Fruit fly (Drosophila melanogaster): ENCODE results near the gene CG9471.

The CG9471 gene

dm6 chr3R:9768884-9769283 lies 2.5 kb downstream of the CG9471 start, which contains the start of gene MED6:
TSS of gene MED6 (minus strand) at chr3R:9768984.
- no peak for TF ChIP-seq foxo (GFP tag; optimal IDR thresholded peaks at IDR 0.05)
- TF ChIP-seq jim (GFP tag; optimal IDR thresholded peaks at IDR 0.05) = no peak
- TF ChIP-seq CG32264 (GFP tag; optimal IDR thresholded peaks at IDR 0.05) = no peak

DNA sequence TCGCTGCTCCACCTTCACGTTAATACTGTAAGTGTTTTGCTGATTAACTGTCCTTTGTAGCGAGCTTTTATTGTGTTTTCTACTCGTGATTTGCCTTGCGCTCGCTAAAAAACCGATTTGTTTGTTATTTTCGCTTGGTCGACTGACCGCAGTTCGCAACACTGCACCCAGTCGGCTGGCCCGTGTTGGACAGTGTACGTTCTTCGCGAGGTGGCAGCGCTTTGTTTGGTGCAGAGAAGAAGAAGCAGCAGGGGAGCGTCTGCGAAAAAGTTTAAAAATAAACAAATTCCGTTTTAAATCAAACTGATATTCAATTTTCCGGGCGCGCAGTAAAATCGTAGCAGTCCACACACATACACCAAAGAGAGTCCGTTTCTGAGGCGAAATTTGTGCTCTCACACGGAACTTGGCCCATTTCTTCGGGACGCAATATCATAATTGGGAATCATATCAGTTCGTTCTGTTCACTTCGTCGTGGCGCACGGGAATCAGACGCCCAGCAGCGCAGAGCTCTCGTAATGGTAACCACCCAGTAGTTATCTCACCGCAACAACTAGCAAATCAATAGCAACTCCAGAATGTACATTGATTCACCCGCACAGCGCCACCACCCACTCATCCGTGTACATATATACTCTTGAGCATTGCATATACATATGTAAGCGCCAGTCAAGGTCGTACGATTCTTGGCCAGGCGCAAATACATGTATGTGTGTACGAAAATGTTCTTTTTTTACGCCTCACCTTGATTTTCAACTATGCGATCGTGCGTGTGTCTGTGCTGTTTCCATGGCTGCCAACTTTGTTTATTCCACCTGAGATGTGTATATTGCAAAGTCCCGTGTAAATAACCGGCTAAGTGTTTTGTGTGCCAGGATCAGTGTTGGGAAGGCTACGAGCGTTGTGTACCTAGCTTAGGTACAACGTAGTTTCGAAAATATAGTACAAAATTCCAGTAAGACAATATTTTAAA lies 3.4 kb downstream of the CG9471 start, which contains the start of gene Naa80:
Naa80 (plus strand) TSS at position 215 of the 973 bp plus-strand sequence.
- TF ChIP-seq Dif (GFP tag; optimal IDR thresholded peaks at IDR 0.05; ENCODE audit: partially characterized antibody) (peak; percentile 42), Vsx2 (GFP tag; optimal IDR thresholded peaks at IDR 0.05; ENCODE audit: partially characterized antibody) (no peak), fru (GFP tag; optimal IDR thresholded peaks at IDR 0.05) (peak; percentile 70), N (GFP tag; optimal IDR thresholded peaks at IDR 0.05) (no peak), GATAd (GFP tag; optimal IDR thresholded peaks at IDR 0.05) (no peak), CG32264 (GFP tag; optimal IDR thresholded peaks at IDR 0.05) (peak; percentile 22), Rel (GFP tag; optimal IDR thresholded peaks at IDR 0.05) (no peak), Rel (tag; optimal IDR thresholded peaks at IDR 0.05) (peak; percentile 77), Jra (GFP tag; optimal IDR thresholded peaks at IDR 0.05) (peak; percentile 80), lola (GFP tag; optimal IDR thresholded peaks at IDR 0.05) (no peak), rgr (GFP tag; optimal IDR thresholded peaks at IDR 0.05) (peak; percentile 88), OdsH (GFP tag; optimal IDR thresholded peaks at IDR 0.05) (peak; percentile 71), woc (GFP tag; optimal IDR thresholded peaks at IDR 0.05) (peak; percentile 60), Mio (GFP tag; optimal IDR thresholded peaks at IDR 0.05) (peak; percentile 31), dmrt93B (GFP tag; optimal IDR thresholded peaks at IDR 0.05) (no peak), Sp1 (GFP tag; optimal IDR thresholded peaks at IDR 0.05) (peak; percentile 50), Hr83 (GFP tag; optimal IDR thresholded peaks at IDR 0.05; ENCODE audit: poor library complexity, severe bottlenecking) (peak; percentile 93), dsf (GFP tag; optimal IDR thresholded peaks at IDR 0.05; ENCODE audit: borderline replicate concordance) (peak; percentile 48), usp (GFP tag; optimal IDR thresholded peaks at IDR 0.05) (no peak), sv (GFP tag; optimal IDR thresholded peaks at IDR 0.05) (peak; percentile 32), h (GFP tag; optimal IDR thresholded peaks at IDR 0.05) (peak; percentile 84), CG9705 (GFP tag; optimal IDR thresholded peaks at IDR 0.05) (peak; percentile 62), Hr78 (GFP tag; optimal IDR thresholded peaks at IDR 0.05) (no peak), ey (GFP tag; optimal IDR thresholded peaks at IDR 0.05) (peak; percentile 70), Myc (optimal IDR thresholded peaks at IDR 0.05) (peak; percentile 3), Dfd (GFP tag; optimal IDR thresholded peaks at IDR 0.05) (no peak), br (GFP tag; optimal IDR thresholded peaks at IDR 0.05) (peak; percentile 80), foxo (GFP tag; optimal IDR thresholded peaks at IDR 0.05) (peak in 1 of 2 experiments; percentile 84), psq (GFP tag; optimal IDR thresholded peaks at IDR 0.05) (peak; percentile 50), Hnf4 (GFP tag; optimal IDR thresholded peaks at IDR 0.05) (peak; percentile 88), HLH106 (tag; optimal IDR thresholded peaks at IDR 0.05) (peak; percentile 54), jim (GFP tag; optimal IDR thresholded peaks at IDR 0.05) (peak; percentile 30), dl (GFP tag; optimal IDR thresholded peaks at IDR 0.05; ENCODE audit: insufficient read depth in 1 of 2, partially characterized antibody in 2 of 2) (peak in 1 of 2 experiments; percentile 22)

dm6 chr3R:9762955-9763931 lies 8.1 kb downstream of the CG9471 start, which contains the start of the genes Snap24 and CG8478:
TSS of gene Snap24 (minus strand) at chr3R:9763150.
TSS of gene CG8478 (plus strand) at chr3R:9763650.
- TF ChIP-seq lola (GFP tag; optimal IDR thresholded peaks at IDR 0.05) = no peak
- TF ChIP-seq rgr (GFP tag; optimal IDR thresholded peaks at IDR 0.05) = no peak
- peak; percentile 64 for TF ChIP-seq Jra (GFP tag; optimal IDR thresholded peaks at IDR 0.05)
- no peak for TF ChIP-seq psq (GFP tag; optimal IDR thresholded peaks at IDR 0.05)
- TF ChIP-seq jim (GFP tag; optimal IDR thresholded peaks at IDR 0.05) = no peak
- no peak for TF ChIP-seq tai (GFP tag; optimal IDR thresholded peaks at IDR 0.05)
- TF ChIP-seq OdsH (GFP tag; optimal IDR thresholded peaks at IDR 0.05) = no peak
- no peak for TF ChIP-seq Sp1 (GFP tag; optimal IDR thresholded peaks at IDR 0.05)
- no peak for TF ChIP-seq foxo (GFP tag; optimal IDR thresholded peaks at IDR 0.05)
- no peak for TF ChIP-seq usp (GFP tag; optimal IDR thresholded peaks at IDR 0.05)
- no peak for TF ChIP-seq Rel (GFP tag; optimal IDR thresholded peaks at IDR 0.05)
- TF ChIP-seq Rel (tag; optimal IDR thresholded peaks at IDR 0.05) = peak; percentile 31
- no peak for TF ChIP-seq HLH106 (tag; optimal IDR thresholded peaks at IDR 0.05)
- TF ChIP-seq Vsx2 (GFP tag; optimal IDR thresholded peaks at IDR 0.05; ENCODE audit: partially characterized antibody) = no peak
- no peak for TF ChIP-seq h (GFP tag; optimal IDR thresholded peaks at IDR 0.05)
- peak; percentile 8 for TF ChIP-seq N (GFP tag; optimal IDR thresholded peaks at IDR 0.05)
- TF ChIP-seq ey (GFP tag; optimal IDR thresholded peaks at IDR 0.05) = no peak
- peak; percentile 2 for TF ChIP-seq Myc (optimal IDR thresholded peaks at IDR 0.05)
- TF ChIP-seq woc (GFP tag; optimal IDR thresholded peaks at IDR 0.05) = no peak
- TF ChIP-seq Dif (GFP tag; optimal IDR thresholded peaks at IDR 0.05; ENCODE audit: partially characterized antibody) = no peak

Data from whole organism, wandering third instar larva.